Fruit fly (Drosophila melanogaster): Measurements from ENCODE around the gene CG31769.

CG31769 gene

DNA sequence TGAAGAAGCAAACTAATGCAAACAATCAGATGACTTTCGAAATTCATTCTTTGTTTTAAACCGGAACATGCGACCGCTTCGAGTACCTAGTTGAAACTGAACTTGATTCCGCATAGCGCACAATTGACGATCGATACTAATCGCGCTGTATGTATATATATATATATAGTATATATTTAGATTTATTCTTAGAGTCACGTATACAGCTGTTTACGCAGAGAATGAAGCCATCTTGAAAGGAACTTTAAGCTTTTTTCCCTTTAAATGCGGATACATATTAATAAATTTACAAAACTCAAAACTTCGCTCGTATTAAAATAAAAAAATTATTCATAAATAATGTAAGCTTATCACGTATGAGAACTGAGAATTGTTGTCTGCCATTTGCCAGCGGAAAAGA lies at the start of gene CG31769:
Gene CG31769 (minus strand): TSS at position 101 of the 400 bp plus-strand sequence.
- no peak for TF ChIP-seq noc (tag; optimal IDR thresholded peaks at IDR 0.05)

DNA sequence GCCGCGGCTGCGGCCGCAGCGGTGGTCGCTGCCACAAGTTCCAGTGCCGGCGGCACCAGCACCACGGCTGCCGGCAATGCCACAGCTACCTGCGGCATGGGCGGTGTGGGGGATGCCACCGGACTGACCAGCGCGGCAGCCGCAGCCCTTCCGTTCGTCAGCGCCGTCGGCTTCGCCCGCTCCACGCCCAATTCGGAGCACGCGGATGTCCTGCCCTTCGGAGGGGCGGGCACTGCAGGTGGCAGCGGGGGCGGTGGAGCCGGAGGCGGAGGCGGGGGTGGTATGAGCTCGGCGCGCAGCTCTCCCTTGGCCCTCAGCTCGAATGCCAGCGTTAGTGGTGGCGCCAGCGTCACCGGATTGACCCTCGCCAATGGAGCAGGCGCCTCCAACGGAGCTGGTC lies 47.5 kb upstream of the CG31769 start:
- TF ChIP-seq noc (tag; optimal IDR thresholded peaks at IDR 0.05) = no peak

DNA sequence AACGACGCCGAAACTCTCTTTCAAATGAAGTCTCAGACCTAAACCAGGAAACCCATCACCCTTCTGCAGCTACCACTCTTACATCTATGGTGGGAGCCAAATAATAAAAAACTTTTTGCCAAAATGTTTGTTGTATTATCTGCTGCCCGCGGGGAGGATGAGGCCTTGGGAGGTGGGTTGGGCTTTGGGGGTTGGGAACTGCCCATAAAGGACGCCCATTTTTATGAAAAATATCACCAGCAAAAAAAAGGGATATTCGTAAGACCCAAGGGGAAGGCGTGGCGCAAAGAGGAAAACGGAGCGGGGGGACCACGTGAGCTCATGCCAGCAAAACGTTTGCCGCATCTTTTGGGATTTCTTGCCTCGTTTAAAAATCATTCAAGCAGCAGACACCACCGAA lies 35.8 kb upstream of the CG31769 start:
- no peak for TF ChIP-seq noc (tag; optimal IDR thresholded peaks at IDR 0.05)

DNA sequence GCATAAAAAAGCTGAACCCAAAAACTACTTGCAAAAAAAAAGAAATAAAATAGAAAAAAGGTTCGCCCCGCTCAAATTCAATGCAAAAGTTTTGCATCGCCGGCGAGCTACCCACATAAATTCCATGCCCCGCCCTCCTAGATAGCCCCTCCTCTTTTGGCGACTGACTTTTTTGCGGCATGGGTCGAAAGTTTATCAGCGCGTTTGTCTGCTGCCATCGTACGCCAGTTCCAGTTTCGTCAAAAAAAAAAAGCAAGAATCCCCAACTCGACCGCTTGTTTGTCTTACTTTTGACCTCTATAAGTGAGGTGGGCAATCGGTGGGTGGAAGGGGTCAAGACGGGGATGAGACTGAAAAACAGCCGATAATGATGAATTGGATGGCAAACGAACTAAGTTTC lies 32.3 kb upstream of the CG31769 start:
- TF ChIP-seq noc (tag; optimal IDR thresholded peaks at IDR 0.05) = no peak

DNA sequence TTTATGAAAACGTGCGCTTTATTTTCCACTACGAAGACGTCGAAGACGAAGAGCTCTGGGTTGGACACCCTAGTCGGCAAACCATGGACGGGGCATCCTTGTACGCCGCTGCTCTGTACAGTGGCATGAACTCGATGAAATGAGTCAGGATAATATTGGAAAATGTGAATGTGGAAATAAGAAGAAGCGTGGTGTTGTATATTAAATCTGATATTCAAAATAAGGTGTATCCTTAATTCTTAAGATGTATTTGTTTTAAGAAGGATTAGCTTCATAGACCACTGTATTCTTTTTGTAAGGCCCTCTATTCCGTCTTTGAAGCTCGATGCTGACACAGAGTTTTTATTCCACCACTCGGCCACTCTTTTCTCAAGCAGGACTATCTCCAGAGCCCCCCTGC lies 30.7 kb upstream of the CG31769 start:
- no peak for TF ChIP-seq noc (tag; optimal IDR thresholded peaks at IDR 0.05)

DNA sequence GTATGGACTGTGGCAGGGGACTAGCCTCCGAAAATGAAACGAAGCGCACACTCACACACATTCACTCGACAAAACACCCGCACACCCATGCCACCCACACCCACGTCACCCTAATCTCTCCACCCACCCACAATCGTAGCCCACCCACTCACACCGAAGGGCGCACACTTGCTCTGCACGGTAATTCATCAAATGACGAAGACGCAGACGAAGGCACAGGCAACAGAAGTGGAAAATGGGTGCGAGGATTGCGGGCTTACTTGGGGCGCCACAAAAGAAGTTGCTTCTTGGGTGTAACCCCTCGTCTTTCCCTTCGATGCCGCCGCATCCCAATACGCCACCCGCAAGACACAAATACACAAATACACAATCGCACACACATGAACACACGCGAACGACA lies 25.7 kb upstream of the CG31769 start:
- no peak for TF ChIP-seq noc (tag; optimal IDR thresholded peaks at IDR 0.05)

DNA sequence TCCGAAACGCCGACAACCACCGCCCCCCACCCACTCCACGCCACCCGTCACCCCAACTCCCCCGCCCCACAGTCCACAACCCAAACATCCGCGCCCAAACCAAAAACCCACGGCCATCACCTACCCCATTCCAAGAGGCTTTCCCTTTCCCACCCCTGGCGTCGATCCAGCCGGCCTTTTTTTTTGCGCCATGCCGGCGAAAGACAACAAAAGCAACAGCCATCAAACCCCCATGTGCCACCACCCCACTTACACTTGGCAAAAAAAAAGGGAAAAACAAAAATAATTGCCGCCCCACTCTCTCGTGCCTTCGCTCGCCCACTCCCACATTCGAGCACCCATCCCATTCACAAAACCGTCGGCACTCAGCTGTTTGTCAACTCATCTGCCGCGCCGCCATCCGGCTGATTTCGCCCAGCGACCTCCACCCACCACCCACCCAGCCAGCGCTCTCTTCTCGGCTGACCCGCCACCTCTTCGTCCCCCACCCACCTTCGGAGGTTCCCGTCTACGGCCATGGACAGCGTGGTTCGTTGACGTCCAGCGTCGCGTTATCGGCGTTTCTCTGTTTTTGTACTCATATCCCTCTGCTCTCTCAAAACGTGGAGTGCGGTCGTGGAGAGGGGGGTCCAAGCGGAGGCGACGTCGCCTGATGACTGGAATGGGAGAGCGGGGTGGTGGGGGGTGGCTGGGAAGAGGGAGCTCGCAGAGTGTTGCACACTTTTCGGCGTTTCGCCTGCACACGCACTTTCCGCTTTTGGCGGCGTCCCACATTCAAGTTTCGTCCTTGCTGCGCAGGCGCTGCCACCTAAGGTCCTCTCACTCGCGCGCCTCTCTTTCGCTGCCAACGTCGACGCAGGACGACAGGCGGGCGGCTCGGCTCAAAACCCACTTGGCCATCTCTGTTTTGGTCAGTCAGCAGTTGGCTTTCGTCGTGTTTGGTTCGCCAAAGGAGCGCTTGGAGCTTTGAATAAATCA lies 23.3 kb upstream of the CG31769 start:
- TF ChIP-seq noc (tag; optimal IDR thresholded peaks at IDR 0.05) = no peak

DNA sequence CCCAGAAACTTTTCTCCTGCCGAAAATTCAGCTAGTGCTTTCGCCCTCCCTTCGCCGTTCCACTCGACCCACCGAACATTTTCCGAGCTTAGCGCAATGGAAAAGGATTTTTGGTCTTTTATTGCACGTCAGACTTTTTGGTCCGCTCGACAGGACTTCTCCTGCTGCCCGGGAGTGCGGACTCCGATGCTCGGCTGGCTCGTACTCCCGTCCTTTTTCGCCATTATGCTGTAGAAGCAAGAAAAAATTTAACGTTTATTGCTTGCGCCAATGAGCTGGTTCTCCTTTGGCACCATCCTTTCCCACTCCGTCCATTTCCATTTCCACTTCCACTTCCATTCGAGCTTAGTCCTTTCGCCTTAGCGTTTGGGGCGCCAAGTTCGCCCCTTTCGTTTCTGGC lies 15.1 kb upstream of the CG31769 start:
- no peak for TF ChIP-seq noc (tag; optimal IDR thresholded peaks at IDR 0.05)

DNA sequence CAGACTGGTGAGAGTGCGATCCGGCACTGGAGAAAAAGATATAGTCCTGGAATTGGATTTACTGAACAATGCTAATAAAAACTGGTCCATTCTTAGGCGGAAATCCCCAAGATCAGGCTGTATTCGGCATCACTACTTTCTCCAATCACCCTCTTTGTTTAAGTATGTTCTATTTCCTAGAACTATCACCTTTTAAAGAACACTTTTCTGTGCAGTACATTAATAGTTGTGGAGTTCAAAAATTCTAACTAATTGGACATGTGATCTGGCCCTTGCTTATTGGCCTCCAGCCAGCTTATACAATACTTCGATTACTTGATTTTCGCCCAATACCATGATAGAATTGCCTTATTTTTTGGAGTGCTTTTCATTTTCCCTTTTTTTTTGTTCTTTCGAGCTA lies 13.1 kb upstream of the CG31769 start:
- no peak for TF ChIP-seq noc (tag; optimal IDR thresholded peaks at IDR 0.05)

DNA sequence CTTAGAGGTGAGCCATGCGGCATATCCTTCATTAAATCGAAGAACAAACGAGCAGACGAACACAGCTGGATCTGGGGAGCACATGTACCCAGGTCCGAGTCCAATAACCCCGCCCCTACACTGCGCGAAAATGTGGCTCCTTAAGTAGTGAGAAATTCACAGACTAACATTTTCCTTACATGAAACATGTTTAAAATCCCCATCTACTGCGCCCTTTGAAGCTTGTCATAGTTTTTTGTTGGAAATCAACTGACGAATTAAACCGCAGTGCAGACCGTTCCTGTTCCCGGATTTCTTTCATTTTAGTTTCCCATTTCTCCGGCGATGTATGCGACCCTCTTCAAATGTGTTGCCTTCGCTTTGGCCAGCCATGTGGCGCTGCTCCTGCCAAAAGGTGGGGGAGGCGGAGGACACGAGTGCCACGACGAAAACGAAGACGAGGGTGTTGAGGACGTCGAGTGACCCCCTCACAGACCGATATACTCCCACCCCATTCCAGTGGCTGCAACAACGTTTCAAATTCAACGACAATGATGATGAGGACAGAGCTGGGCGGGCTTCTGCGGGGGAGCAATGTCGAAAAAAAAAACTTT lies 12.3 kb upstream of the CG31769 start:
- no peak for TF ChIP-seq noc (tag; optimal IDR thresholded peaks at IDR 0.05)

DNA sequence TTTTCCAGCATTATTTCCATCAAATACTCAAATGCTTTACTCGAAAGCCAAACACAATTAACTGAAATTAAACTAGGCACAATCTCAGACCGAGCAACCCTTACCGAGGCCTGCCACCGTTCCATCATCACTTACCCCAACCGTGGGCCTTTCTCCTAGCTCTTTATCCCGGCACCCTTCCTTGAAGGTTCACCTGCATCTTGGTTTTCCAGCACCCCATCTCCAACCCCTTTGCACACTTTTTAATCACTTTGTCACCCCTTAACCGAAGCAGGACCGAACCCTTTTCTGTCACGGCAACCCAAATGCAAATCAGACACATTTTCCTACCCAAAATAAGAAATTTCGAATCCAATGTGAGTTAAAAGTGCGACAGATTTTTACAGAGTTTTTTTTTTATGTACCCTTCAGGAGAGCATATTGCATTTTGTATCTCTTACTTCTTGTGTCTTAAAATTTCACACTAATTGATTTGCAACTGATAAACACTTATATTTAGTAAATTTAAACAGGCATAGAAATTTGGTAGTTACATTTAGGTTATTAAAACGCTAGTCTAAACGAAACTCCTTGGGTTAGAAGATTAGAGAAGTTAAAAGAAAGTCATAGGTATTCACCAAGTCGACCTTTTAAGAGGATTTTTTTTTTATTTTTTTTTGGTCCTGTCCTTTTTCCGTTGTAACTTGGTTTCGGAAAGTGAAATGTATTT lies 10.3 kb upstream of the CG31769 start:
- TF ChIP-seq noc (tag; optimal IDR thresholded peaks at IDR 0.05) = no peak

DNA sequence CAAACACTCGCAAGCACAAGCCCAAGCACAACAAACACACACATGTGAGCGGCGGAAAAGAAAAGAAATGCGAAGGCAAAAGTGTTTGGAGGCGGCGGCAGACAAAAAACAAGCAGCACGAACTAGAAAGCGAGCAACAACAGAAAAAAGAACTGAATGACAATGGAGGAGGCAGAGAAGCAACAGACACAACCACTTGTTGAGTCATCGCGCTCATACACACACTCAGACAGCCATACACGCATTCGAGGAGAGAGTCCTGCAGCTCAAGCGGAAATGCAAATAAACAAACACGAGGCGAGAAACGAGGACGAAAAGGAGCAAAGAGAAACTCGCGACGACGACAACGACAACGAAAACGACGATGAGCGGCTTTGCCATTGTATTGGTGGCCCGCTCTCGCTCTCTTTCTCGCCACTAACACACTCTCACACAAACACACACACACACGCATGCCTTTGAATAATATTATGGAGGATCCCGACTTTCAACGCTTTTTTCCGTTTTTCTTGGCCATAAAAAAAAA lies 5.5 kb upstream of the CG31769 start:
- no peak for TF ChIP-seq noc (tag; optimal IDR thresholded peaks at IDR 0.05)

DNA sequence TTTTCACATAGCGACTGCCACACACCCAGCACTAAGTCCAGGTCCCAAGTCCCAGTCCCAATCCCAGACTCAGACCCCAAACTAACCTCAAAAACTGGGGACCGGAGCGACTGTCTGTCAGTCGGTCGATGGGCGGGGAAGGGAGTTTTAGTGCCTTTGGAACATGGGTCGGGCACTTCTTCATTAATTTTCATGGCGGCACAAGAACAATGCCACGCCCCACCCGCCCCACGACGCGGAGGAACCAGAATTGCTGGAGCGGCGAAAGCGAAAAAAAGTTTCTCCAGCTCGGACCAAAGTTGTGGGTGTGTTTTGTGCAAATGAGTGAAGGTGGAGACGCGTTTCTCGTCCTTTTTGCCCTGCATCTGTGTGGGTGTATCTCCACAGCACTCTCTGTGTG lies 2.7 kb upstream of the CG31769 start:
- TF ChIP-seq noc (tag; optimal IDR thresholded peaks at IDR 0.05) = no peak

DNA sequence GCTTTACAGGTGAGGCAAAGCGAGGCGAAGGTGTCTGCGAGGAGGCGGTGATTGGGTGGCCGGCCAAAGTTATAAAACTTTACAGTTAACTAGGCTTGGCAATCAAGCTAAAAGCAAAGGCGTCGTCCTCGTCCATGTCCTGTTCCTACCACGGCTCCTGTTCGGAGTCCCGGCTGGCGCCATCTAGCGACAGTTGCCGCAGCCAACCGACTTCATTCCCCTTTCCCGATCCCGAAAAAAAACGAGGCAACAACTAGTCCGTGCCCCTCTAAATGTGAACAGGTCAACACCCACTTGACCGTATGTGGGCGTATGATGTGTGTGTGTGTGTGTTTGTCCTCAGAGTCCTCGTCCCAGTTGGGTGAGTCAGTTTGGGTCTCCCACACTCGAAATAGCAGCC lies 1.7 kb upstream of the CG31769 start:
- no peak for TF ChIP-seq noc (tag; optimal IDR thresholded peaks at IDR 0.05)

DNA sequence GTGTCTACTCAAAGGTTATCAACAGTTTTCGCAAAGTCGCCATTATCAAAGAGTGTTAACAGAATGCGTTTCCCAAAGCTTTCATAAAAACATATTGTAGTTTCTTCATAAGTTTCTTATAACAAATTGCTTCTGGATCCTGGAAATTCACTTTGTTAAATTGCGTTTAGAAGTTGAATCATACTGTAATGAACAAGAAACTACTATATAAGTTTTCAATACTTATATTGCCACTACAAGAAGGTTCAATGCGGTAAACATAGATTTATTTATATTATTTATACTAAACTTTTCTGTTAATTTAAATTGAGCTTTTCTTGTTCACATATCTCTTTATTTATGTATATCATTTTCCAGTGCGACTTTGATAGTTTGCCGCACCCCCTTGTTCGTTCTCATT lies 1.2 kb downstream of the CG31769 start, which contains the start of gene CG15293:
Gene CG15293 (minus strand): TSS at position 101 of the 400 bp plus-strand sequence.
- no peak for TF ChIP-seq noc (tag; optimal IDR thresholded peaks at IDR 0.05)

DNA sequence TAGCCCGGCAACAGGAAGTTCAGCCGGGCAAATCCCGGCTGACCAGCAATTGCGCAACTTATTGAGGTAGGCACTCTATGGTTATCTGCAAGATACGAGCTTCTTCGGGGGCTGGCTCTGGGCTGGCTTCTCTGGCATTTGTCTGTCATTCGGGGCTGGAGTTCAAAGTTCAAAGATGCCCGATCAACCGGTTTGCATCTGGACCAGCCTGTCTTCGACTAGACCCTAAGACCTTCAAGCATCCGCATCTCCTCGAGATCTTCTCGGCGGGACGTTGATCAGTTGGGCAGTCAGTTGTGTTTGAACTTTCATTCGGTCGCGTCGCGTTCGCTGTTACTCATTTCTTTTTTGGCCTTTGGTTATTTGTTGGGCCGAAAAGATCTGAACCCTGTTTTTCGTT lies 6.7 kb downstream of the CG31769 start, which contains the start of gene CG46301:
Gene CG46301 (plus strand): TSS at position 301 of the 400 bp plus-strand sequence.
- no peak for TF ChIP-seq noc (tag; optimal IDR thresholded peaks at IDR 0.05)
